Worm (Caenorhabditis elegans) whole organism, L2 larva: Measurements from ENCODE around the gene lips-6.

ENCODE experiments used
- C34F6.9 ChIP-seq: fragments of 150-350 bp; optimal IDR thresholded peaks from 2 replicates; lab custom pipeline; 2014; ENCODE audit warnings: missing biosample characterization, missing genetic modification characterization
- F13H6.1 ChIP-seq: sonication (generic microtip); optimal IDR thresholded peaks from 2 replicates; lab custom pipeline; 2016; ENCODE audit warnings: missing genetic modification characterization, missing compliant biosample characterization
- Y55F3AM.14 ChIP-seq: fragments of 200-800 bp; sonication (Bioruptor generic); optimal IDR thresholded peaks from 2 replicates; lab custom pipeline; 2018; ENCODE audit warnings: mild to moderate bottlenecking, missing genetic modification characterization, missing compliant biosample characterization
- ZK546.5 ChIP-seq: sonication (generic microtip); optimal IDR thresholded peaks from 2 replicates; lab custom pipeline; 2017; ENCODE audit warnings: missing biosample characterization, missing genetic modification characterization
- alr-1 ChIP-seq: fragments of 150-350 bp; optimal IDR thresholded peaks from 2 replicates; lab custom pipeline; 2014; ENCODE audit warnings: missing biosample characterization, missing genetic modification characterization
- aly-2 ChIP-seq: fragments of 150-350 bp; optimal IDR thresholded peaks from 2 replicates; lab custom pipeline; 2014; ENCODE audit warnings: missing biosample characterization, missing genetic modification characterization
- ama-1 ChIP-seq: fragments of 150-350 bp; optimal IDR thresholded peaks from 2 replicates; lab custom pipeline; 2018; ENCODE audit warnings: inconsistent platforms
- ceh-82 ChIP-seq: fragments of 150-350 bp; optimal IDR thresholded peaks from 2 replicates; lab custom pipeline; 2014; ENCODE audit warnings: missing biosample characterization, missing genetic modification characterization
- crh-2 ChIP-seq: sonication (generic microtip); optimal IDR thresholded peaks from 2 replicates; lab custom pipeline; 2017; ENCODE audit warnings: missing biosample characterization, missing genetic modification characterization
- dmd-4 ChIP-seq: sonication (generic microtip); optimal IDR thresholded peaks from 2 replicates; lab custom pipeline; 2017; ENCODE audit warnings: missing biosample characterization, missing genetic modification characterization
- egl-27 ChIP-seq: sonication (generic microtip); optimal IDR thresholded peaks from 3 replicates; lab custom pipeline; 2017; ENCODE audit warnings: missing biosample characterization, missing genetic modification reagents, missing genetic modification characterization
- elt-1 ChIP-seq: fragments of 150-350 bp; optimal IDR thresholded peaks from 2 replicates; lab custom pipeline; 2014; ENCODE audit warnings: missing biosample characterization, missing genetic modification characterization
- gmeb-1 ChIP-seq: fragments of 150-350 bp; optimal IDR thresholded peaks from 2 replicates; lab custom pipeline; 2014; ENCODE audit warnings: missing biosample characterization, missing genetic modification characterization
- lin-11 ChIP-seq: fragments of 150-350 bp; sonication (generic microtip); optimal IDR thresholded peaks from 2 replicates; lab custom pipeline; 2014; ENCODE audit warnings: missing biosample characterization, missing genetic modification characterization, inconsistent platforms, mixed read lengths
- lin-13 ChIP-seq: fragments of 150-350 bp; optimal IDR thresholded peaks from 2 replicates; lab custom pipeline; 2014; ENCODE audit warnings: missing biosample characterization, missing genetic modification reagents, missing genetic modification characterization
- mab-5 ChIP-seq: fragments of 150-350 bp; optimal IDR thresholded peaks from 2 replicates; lab custom pipeline; 2014; ENCODE audit warnings: missing biosample characterization, missing genetic modification characterization
- mbf-1 ChIP-seq: sonication (generic microtip); optimal IDR thresholded peaks from 2 replicates; lab custom pipeline; 2017; ENCODE audit warnings: missing biosample characterization, missing genetic modification characterization
- mdl-1 ChIP-seq, 2 experiments: fragments of 150-350 bp in 1 of 2; sonication (generic microtip) in 1 of 2; optimal IDR thresholded peaks; 2 replicates each; lab custom pipeline; 2017; ENCODE audit warnings: missing biosample characterization in 2 of 2, missing genetic modification characterization in 2 of 2
- nhr-10 ChIP-seq: sonication (generic microtip); optimal IDR thresholded peaks from 2 replicates; lab custom pipeline; 2017; ENCODE audit warnings: missing biosample characterization, missing genetic modification characterization
- nhr-11 ChIP-seq: fragments of 150-350 bp; optimal IDR thresholded peaks from 2 replicates; lab custom pipeline; 2014; ENCODE audit warnings: missing biosample characterization, missing genetic modification characterization
- nhr-12 ChIP-seq: fragments of 150-350 bp; optimal IDR thresholded peaks from 2 replicates; lab custom pipeline; 2014; ENCODE audit warnings: missing biosample characterization, missing genetic modification characterization
- nhr-129 ChIP-seq: fragments of 150-350 bp; optimal IDR thresholded peaks from 2 replicates; lab custom pipeline; 2014; ENCODE audit warnings: missing biosample characterization, missing genetic modification characterization
- nhr-23 ChIP-seq: fragments of 150-350 bp; optimal IDR thresholded peaks from 2 replicates; lab custom pipeline; 2014; ENCODE audit warnings: missing biosample characterization, missing genetic modification reagents, missing genetic modification characterization
- nhr-25 ChIP-seq: fragments of 150-350 bp; sonication (generic microtip); optimal IDR thresholded peaks from 3 replicates; lab custom pipeline; 2014; ENCODE audit warnings: missing biosample characterization, missing genetic modification characterization
- nhr-6 ChIP-seq: fragments of 150-350 bp; optimal IDR thresholded peaks from 2 replicates; lab custom pipeline; 2014; ENCODE audit warnings: missing biosample characterization, missing genetic modification characterization
- nhr-77 ChIP-seq: fragments of 150-350 bp; optimal IDR thresholded peaks from 2 replicates; lab custom pipeline; 2014; ENCODE audit warnings: missing biosample characterization, missing genetic modification characterization
- peb-1 ChIP-seq: fragments of 150-350 bp; optimal IDR thresholded peaks from 2 replicates; lab custom pipeline; 2014; ENCODE audit warnings: missing biosample characterization, missing genetic modification characterization
- sem-4 ChIP-seq: fragments of 150-350 bp; optimal IDR thresholded peaks from 2 replicates; lab custom pipeline; 2014; ENCODE audit warnings: missing biosample characterization, missing genetic modification reagents, missing genetic modification characterization
- sma-9 ChIP-seq, 2 experiments: fragments of 150-350 bp in 1 of 2; sonication (generic microtip) in 1 of 2; optimal IDR thresholded peaks; 2 replicates each; lab custom pipeline; 2014 to 2016; ENCODE audit warnings: missing genetic modification characterization in 2 of 2, mild to moderate bottlenecking in 1 of 2, missing biosample characterization in 1 of 2, missing compliant biosample characterization in 1 of 2, missing genetic modification reagents in 1 of 2, moderate library complexity in 1 of 2
- snpc-4 ChIP-seq: fragments of 150-350 bp; optimal IDR thresholded peaks from 2 replicates; lab custom pipeline; 2014; ENCODE audit warnings: missing biosample characterization, missing genetic modification characterization
- unc-39 ChIP-seq: fragments of 150-350 bp; optimal IDR thresholded peaks from 2 replicates; lab custom pipeline; 2014; ENCODE audit warnings: missing biosample characterization, missing genetic modification characterization
- unc-55 ChIP-seq: fragments of 150-350 bp; sonication (generic microtip); optimal IDR thresholded peaks from 3 replicates; lab custom pipeline; 2014; ENCODE audit warnings: missing biosample characterization, missing genetic modification reagents, missing genetic modification characterization
- unc-62 ChIP-seq: fragments of 150-350 bp; optimal IDR thresholded peaks from 2 replicates; lab custom pipeline; 2014; ENCODE audit warnings: missing biosample characterization, missing genetic modification reagents, missing genetic modification characterization
- ztf-1 ChIP-seq: fragments of 200-800 bp; sonication (Bioruptor generic); conservative IDR thresholded peaks from 2 replicates; pipeline ENCODE4 v1.3.6; 2022; ENCODE audit warnings: missing genetic modification characterization, missing compliant biosample characterization
- ztf-4 ChIP-seq: fragments of 150-350 bp; optimal IDR thresholded peaks from 2 replicates; lab custom pipeline; 2014; ENCODE audit warnings: missing biosample characterization, missing genetic modification characterization

The lips-6 gene

DNA sequence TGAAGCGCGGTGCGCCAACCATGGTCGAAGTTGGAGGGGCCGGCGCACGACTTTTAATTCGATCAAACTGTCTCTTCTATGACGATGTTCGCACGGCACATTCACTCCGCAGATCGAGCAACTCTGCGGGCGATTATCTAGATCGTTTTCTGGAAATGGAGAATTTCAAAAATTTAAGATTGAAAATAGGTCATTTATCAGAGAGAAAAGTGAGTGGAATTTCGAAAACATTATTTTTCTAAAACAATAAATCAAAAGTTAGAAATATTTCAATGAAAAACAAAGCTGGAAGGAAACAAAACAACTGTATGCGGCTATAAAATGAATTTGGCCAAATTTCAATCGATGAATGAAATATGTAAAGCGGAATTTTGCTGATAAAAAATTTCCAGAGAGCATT lies 4.6 kb downstream of the lips-6 start, which contains the start of the genes ZK617.26 and unc-22:
Gene ZK617.26 (minus strand): TSS at position 101 of the 400 bp plus-strand sequence.
Gene unc-22 (minus strand): TSS at position 149 of the 400 bp plus-strand sequence.
- TF ChIP-seq nhr-23 (tag; lab: Kevin White, UChicago) (no peak), mab-5 (no peak), nhr-6 (tag; lab: Kevin White, UChicago) (no peak), C34F6.9 (tag; lab: Kevin White, UChicago) (no peak), ztf-1 (GFP tag; lab: Robert Waterston, UW) (no peak), sem-4 (tag; lab: Kevin White, UChicago) (no peak), ceh-82 (tag; lab: Kevin White, UChicago) (no peak), nhr-12 (no peak), lin-11 (tag; lab: Kevin White, UChicago) (no peak), egl-27 (tag; lab: Kevin White, UChicago) (no peak), Y55F3AM.14 (GFP tag; lab: Kevin White, UChicago) (no peak), mbf-1 (no peak), mdl-1 (tag; optimal IDR thresholded peaks at IDR 0.05; lab: Kevin White, UChicago) (no peak)

DNA sequence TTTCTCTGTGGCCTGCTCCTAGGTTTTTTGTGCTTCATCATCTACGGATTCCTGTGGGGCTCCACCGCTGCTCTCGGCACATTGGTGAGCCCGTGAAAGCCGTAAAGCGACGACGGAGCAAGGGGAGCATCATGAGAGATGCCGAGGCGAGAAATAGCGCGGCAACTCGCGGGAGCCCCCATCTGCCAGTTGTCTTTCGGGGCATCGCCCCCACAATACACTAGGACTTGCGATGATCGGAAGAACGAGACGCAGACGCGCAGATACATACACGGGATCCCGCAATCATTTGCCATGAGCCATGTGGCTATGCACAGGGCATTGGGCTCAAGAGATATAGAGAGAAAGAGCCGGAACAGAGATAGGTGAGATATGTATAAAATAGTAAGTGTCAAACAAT lies 5.1 kb downstream of the lips-6 start:
- TF ChIP-seq crh-2 (no peak), alr-1 (tag; lab: Kevin White, UChicago) (no peak), sma-9 (GFP tag; optimal IDR thresholded peaks at IDR 0.05; lab: Kevin White, UChicago) (peak; percentile 52), sma-9 (tag; optimal IDR thresholded peaks at IDR 0.05; lab: Kevin White, UChicago) (no peak), dmd-4 (tag; lab: Kevin White, UChicago) (no peak), nhr-6 (tag; lab: Kevin White, UChicago) (no peak), elt-1 (tag; lab: Kevin White, UChicago) (no peak), gmeb-1 (tag; lab: Kevin White, UChicago) (no peak), ztf-4 (tag; lab: Kevin White, UChicago) (no peak), nhr-25 (tag; lab: Kevin White, UChicago) (no peak), snpc-4 (tag; lab: Kevin White, UChicago) (no peak), peb-1 (tag; lab: Kevin White, UChicago) (no peak), ceh-82 (tag; lab: Kevin White, UChicago) (no peak), nhr-11 (tag; lab: Kevin White, UChicago) (no peak), nhr-129 (tag; lab: Kevin White, UChicago) (peak; percentile 84), F13H6.1 (tag; lab: Kevin White, UChicago) (peak; percentile 86), lin-13 (no peak), unc-39 (tag; lab: Kevin White, UChicago) (no peak), ztf-1 (GFP tag; lab: Robert Waterston, UW) (no peak), sem-4 (tag; lab: Kevin White, UChicago) (no peak), egl-27 (tag; lab: Kevin White, UChicago) (no peak), unc-62 (no peak), unc-55 (GFP tag; lab: Kevin White, UChicago) (no peak), nhr-10 (tag; lab: Kevin White, UChicago) (no peak), ZK546.5 (tag; lab: Kevin White, UChicago) (no peak), aly-2 (tag; lab: Kevin White, UChicago) (no peak)

DNA sequence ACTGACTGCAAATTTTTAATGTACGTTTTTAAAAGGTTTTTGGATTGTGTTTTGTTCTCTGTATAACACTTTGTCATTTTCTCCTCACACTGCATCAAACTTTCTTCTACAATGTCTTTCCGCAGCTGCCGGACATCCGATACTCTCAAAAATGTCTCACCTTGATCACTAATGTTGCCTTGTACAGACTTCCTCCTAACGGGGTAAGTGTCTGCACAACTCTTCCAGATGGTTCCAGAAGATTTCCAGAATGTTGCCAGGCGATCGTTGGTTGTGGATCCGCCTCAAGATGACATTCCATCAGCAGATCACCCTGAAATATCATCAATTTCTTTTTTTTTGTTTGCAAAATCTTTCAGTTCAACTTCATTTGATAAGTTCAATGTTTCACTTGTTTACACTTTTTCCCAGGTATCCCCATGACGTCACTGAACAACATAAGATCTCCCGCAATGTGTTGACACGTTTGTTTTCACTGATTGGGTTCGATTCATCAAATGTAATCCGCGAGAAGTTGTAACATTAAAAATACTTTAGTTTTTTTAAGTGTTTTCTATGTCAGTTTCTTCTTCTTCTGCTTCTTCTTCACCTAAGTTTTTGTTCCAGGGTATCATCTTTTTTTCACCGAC lies 6.3 kb downstream of the lips-6 start:
- TF ChIP-seq nhr-12, result no peak
- TF ChIP-seq nhr-129 (tag; lab: Kevin White, UChicago), result peak; percentile 56
- no peak for TF ChIP-seq ama-1 (lab: Kevin White, UChicago)
- peak; percentile 33 for TF ChIP-seq sma-9 (GFP tag; optimal IDR thresholded peaks at IDR 0.05; lab: Kevin White, UChicago)
- TF ChIP-seq sma-9 (tag; optimal IDR thresholded peaks at IDR 0.05; lab: Kevin White, UChicago), result no peak
- TF ChIP-seq Y55F3AM.14 (GFP tag; lab: Kevin White, UChicago), result no peak
- TF ChIP-seq ZK546.5 (tag; lab: Kevin White, UChicago), result no peak
- no peak for TF ChIP-seq mab-5
- peak; percentile 24 for TF ChIP-seq F13H6.1 (tag; lab: Kevin White, UChicago)
- no peak for TF ChIP-seq peb-1 (tag; lab: Kevin White, UChicago)
- TF ChIP-seq crh-2, result no peak
- TF ChIP-seq nhr-77 (tag; lab: Kevin White, UChicago), result no peak
